Fruit fly (Drosophila melanogaster): ENCODE data around the gene vn.

vn gene

DNA sequence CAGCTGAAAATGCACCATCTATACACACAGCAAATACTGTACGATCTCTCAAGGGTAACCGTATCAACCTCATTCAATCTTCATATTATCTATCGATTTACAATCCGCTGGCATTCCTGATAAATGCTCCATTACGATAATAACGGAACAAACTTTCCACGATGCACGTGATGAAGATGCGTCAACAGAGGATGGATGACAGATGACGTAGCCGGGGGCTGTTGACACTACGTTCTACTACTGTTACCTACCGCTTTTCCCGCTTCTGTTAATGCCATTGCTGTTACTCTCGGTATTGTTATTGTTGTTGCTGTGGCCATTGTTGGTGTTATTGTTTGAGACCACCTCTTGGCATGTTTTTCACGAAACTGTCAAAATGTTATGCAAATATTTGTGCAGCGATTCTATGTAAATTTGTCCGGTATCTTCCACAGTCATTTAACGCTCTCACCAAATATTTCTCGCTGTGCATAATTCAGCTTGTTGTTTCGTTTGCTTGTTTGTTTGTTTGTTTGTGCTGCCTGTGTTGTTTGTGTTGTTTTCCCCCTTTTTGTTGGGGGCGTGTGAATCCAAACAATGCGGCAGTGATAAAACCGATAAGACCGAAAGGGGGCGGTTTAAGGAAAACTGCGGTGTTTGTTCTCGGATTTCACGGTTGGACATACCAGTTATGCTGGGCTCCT lies 21.6 kb downstream of the vn start (continued):
- TF ChIP-seq dac (GFP tag; optimal IDR thresholded peaks at IDR 0.05) (no peak), CG8632 (GFP tag; optimal IDR thresholded peaks at IDR 0.05) (no peak), OdsH (GFP tag; optimal IDR thresholded peaks at IDR 0.05) (no peak)

DNA sequence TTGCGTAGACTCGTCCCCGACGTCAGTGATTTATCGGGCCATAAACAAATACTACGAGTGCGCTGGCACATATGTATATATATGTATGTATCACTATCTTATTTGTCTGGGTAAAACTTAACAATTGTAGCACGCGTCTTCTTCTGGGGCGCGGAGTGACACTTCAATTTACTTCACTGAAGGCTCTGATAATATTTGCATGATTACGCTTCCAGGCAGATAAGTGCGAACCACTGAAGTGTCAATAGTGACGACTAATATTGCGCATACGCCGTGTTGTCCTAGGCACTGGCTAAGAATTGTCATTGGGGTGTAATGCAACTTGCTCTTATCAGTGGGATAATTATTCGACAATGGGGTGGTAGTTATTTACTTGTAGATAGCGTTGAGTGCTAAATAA lies 24.0 kb downstream of the vn start:
- TF ChIP-seq Hr38 (GFP tag; optimal IDR thresholded peaks at IDR 0.05) (no peak), svp (GFP tag) (peak; percentile 35), CG10631 (GFP tag; optimal IDR thresholded peaks at IDR 0.05) (no peak), CG8632 (GFP tag; optimal IDR thresholded peaks at IDR 0.05) (peak; percentile 29), lz (GFP tag; optimal IDR thresholded peaks at IDR 0.05) (no peak), Lpt (GFP tag; optimal IDR thresholded peaks at IDR 0.05) (no peak), spab (GFP tag; optimal IDR thresholded peaks at IDR 0.05) (peak; percentile 39), dsx (GFP tag; optimal IDR thresholded peaks at IDR 0.05; ENCODE audit: poor library complexity, severe bottlenecking) (no peak), CG9139 (GFP tag; optimal IDR thresholded peaks at IDR 0.05) (peak; percentile 29), CG16779 (tag; optimal IDR thresholded peaks at IDR 0.05) (peak; percentile 21), CG32006 (GFP tag; optimal IDR thresholded peaks at IDR 0.05) (no peak), Sox15 (GFP tag; optimal IDR thresholded peaks at IDR 0.05) (no peak), Smox (GFP tag; optimal IDR thresholded peaks at IDR 0.05) (no peak), CG6792 (GFP tag; optimal IDR thresholded peaks at IDR 0.05) (peak; percentile 8), Hr39 (GFP tag; optimal IDR thresholded peaks at IDR 0.05) (no peak), CG8319 (GFP tag; optimal IDR thresholded peaks at IDR 0.05) (no peak), CG11294 (GFP tag; IDR thresholded peaks at IDR 0.05) (no peak), Eip93F (GFP tag; optimal IDR thresholded peaks at IDR 0.05) (no peak), CG6854 (GFP tag; optimal IDR thresholded peaks at IDR 0.05) (peak; percentile 7), Hr4 (GFP tag; optimal IDR thresholded peaks at IDR 0.05) (no peak), CG6163 (GFP tag; IDR thresholded peaks at IDR 0.05) (no peak; the same call in 2 of the 3 replicates), cyc (GFP tag; optimal IDR thresholded peaks at IDR 0.05) (no peak), Gug (GFP tag; IDR thresholded peaks at IDR 0.05) (no peak), Met (GFP tag; optimal IDR thresholded peaks at IDR 0.05) (no peak), CG11762 (GFP tag; optimal IDR thresholded peaks at IDR 0.05; ENCODE audit: insufficient read depth) (peak; percentile 3), Sox102F (GFP tag; optimal IDR thresholded peaks at IDR 0.05) (no peak), CG8119 (GFP tag; IDR thresholded peaks at IDR 0.05) (no peak), Ets96B (tag; optimal IDR thresholded peaks at IDR 0.05) (no peak), CG10669 (GFP tag; optimal IDR thresholded peaks at IDR 0.05) (peak; percentile 43), fd59A (GFP tag; optimal IDR thresholded peaks at IDR 0.05) (peak; percentile 23), vri (GFP tag; optimal IDR thresholded peaks at IDR 0.05) (peak; percentile 1), Blimp-1 (GFP tag; optimal IDR thresholded peaks at IDR 0.05) (no peak), CG6808 (GFP tag; optimal IDR thresholded peaks at IDR 0.05) (peak; percentile 37), CG7368 (GFP tag; optimal IDR thresholded peaks at IDR 0.05) (peak; percentile 38), ss (GFP tag; optimal IDR thresholded peaks at IDR 0.05) (peak; percentile 8 to 64), CG34406 (GFP tag; optimal IDR thresholded peaks at IDR 0.05) (peak; percentile 27), Sox14 (GFP tag; optimal IDR thresholded peaks at IDR 0.05) (no peak), CG3919 (GFP tag; optimal IDR thresholded peaks at IDR 0.05) (peak; percentile 30), topi (GFP tag; optimal IDR thresholded peaks at IDR 0.05) (peak; percentile 4), OdsH (GFP tag; optimal IDR thresholded peaks at IDR 0.05) (no peak), acj6 (GFP tag; optimal IDR thresholded peaks at IDR 0.05) (no peak), CG31627 (GFP tag; optimal IDR thresholded peaks at IDR 0.05) (no peak), Eip75B (GFP tag; optimal IDR thresholded peaks at IDR 0.05) (no peak), net (GFP tag; optimal IDR thresholded peaks at IDR 0.05) (peak; percentile 9), CG3032 (tag; optimal IDR thresholded peaks at IDR 0.05) (peak; percentile 1), CG15336 (GFP tag; IDR thresholded peaks at IDR 0.05) (0 out of 2 replicates have a peak, but pooled peaks have one; percentile 18), CG4318 (GFP tag; optimal IDR thresholded peaks at IDR 0.05) (no peak), CG1621 (tag; optimal IDR thresholded peaks at IDR 0.05) (peak; percentile 36)

Measured in whole organism, prepupa.